Fruit fly (Drosophila melanogaster): Measurements from ENCODE around the gene hep.
A peak's percentile ranks its signal among the peaks of the same experiment; 100 is the strongest.

The hep gene

DNA sequence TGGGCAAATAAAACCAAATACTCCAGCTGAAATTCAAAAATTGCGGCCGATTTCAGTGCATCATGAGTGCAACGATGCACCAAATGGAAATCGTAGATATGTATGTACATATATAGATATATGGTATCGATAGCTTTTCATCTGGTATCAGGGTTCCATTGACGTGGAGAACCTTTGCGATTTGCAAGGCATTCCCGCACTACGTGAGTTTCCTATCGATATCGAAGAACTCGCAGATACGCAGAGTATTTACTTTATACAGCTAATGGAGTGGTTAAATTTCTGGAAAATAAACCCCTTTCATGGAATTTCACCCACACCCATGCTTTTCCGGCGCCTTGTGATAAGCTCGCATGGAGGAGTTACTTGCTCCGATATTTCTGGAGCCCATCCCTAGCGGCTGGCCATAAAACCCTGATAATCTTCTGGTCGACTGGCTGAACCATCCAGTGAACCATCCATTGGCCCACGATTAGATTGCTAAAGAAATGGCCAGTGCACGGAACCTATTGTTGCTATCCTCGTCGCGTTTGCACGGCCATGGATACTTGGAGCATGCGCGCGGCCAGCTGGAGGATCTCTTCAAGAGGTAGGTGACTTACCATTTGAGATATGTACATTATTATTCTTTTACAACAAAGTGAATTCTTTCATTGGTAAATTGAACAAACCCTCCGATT, 4.0 kb upstream of the hep start, which contains the start of gene CG2200:
Gene CG2200 (plus strand): TSS at position 215 of the 680 bp plus-strand sequence.
- TF ChIP-seq Myc (optimal IDR thresholded peaks at IDR 0.05) (no peak), brk (GFP tag; optimal IDR thresholded peaks at IDR 0.05) (peak; percentile 51), dsf (GFP tag; optimal IDR thresholded peaks at IDR 0.05; ENCODE audit: borderline replicate concordance) (no peak), foxo (GFP tag; optimal IDR thresholded peaks at IDR 0.05) (peak in 1 of 2 experiments; percentile 84), HLH106 (tag; optimal IDR thresholded peaks at IDR 0.05) (peak; percentile 73), rgr (GFP tag; optimal IDR thresholded peaks at IDR 0.05) (peak; percentile 83), sage (GFP tag; optimal IDR thresholded peaks at IDR 0.05) (peak; percentile 42), dl (GFP tag; optimal IDR thresholded peaks at IDR 0.05; ENCODE audit: insufficient read depth in 1 of 2, partially characterized antibody in 2 of 2) (no peak), pan (optimal IDR thresholded peaks at IDR 0.05) (no peak), Hr78 (GFP tag; optimal IDR thresholded peaks at IDR 0.05) (no peak), Mio (GFP tag; optimal IDR thresholded peaks at IDR 0.05) (no peak), jim (GFP tag; optimal IDR thresholded peaks at IDR 0.05) (no peak), h (GFP tag; optimal IDR thresholded peaks at IDR 0.05) (peak; percentile 82), dmrt93B (GFP tag; optimal IDR thresholded peaks at IDR 0.05) (peak; percentile 30), ey (GFP tag; optimal IDR thresholded peaks at IDR 0.05) (peak; percentile 76), OdsH (GFP tag; optimal IDR thresholded peaks at IDR 0.05) (peak; percentile 61), Abd-B (GFP tag; optimal IDR thresholded peaks at IDR 0.05) (no peak), CG32264 (GFP tag; optimal IDR thresholded peaks at IDR 0.05) (peak; percentile 35), Hnf4 (GFP tag; optimal IDR thresholded peaks at IDR 0.05) (peak; percentile 81), lola (GFP tag; optimal IDR thresholded peaks at IDR 0.05) (no peak), tai (GFP tag; optimal IDR thresholded peaks at IDR 0.05) (no peak), Dfd (GFP tag; optimal IDR thresholded peaks at IDR 0.05) (no peak), N (GFP tag; optimal IDR thresholded peaks at IDR 0.05) (no peak), CG9705 (GFP tag; optimal IDR thresholded peaks at IDR 0.05) (peak; percentile 54), Jra (GFP tag; optimal IDR thresholded peaks at IDR 0.05) (peak; percentile 76), usp (GFP tag; optimal IDR thresholded peaks at IDR 0.05) (no peak), sv (GFP tag; optimal IDR thresholded peaks at IDR 0.05) (no peak), GATAd (GFP tag; optimal IDR thresholded peaks at IDR 0.05) (peak; percentile 39), Hr83 (GFP tag; optimal IDR thresholded peaks at IDR 0.05; ENCODE audit: poor library complexity, severe bottlenecking) (peak; percentile 59), Sp1 (GFP tag; optimal IDR thresholded peaks at IDR 0.05) (peak; percentile 71), fru (GFP tag; optimal IDR thresholded peaks at IDR 0.05) (peak; percentile 90), Rel (GFP tag; optimal IDR thresholded peaks at IDR 0.05) (no peak), Rel (tag; optimal IDR thresholded peaks at IDR 0.05) (peak; percentile 42), br (GFP tag; optimal IDR thresholded peaks at IDR 0.05) (peak; percentile 75), CrebA (GFP tag; optimal IDR thresholded peaks at IDR 0.05; ENCODE audit: borderline replicate concordance) (no peak), psq (GFP tag; optimal IDR thresholded peaks at IDR 0.05) (peak; percentile 63), Dif (GFP tag; optimal IDR thresholded peaks at IDR 0.05; ENCODE audit: partially characterized antibody) (no peak), woc (GFP tag; optimal IDR thresholded peaks at IDR 0.05) (peak; percentile 48), Vsx2 (GFP tag; optimal IDR thresholded peaks at IDR 0.05; ENCODE audit: partially characterized antibody) (no peak)

dm6 chrX:13091859-13092258, 1.6 kb upstream of the hep start:
- TF ChIP-seq foxo (GFP tag; optimal IDR thresholded peaks at IDR 0.05): no peak
- no peak for TF ChIP-seq pan (optimal IDR thresholded peaks at IDR 0.05)
- no peak for TF ChIP-seq Rel (GFP tag; optimal IDR thresholded peaks at IDR 0.05)
- no peak for TF ChIP-seq Rel (tag; optimal IDR thresholded peaks at IDR 0.05)
- TF ChIP-seq Hr78 (GFP tag; optimal IDR thresholded peaks at IDR 0.05): no peak
- TF ChIP-seq CrebA (GFP tag; optimal IDR thresholded peaks at IDR 0.05; ENCODE audit: borderline replicate concordance): no peak
- TF ChIP-seq N (GFP tag; optimal IDR thresholded peaks at IDR 0.05): no peak
- TF ChIP-seq dmrt93B (GFP tag; optimal IDR thresholded peaks at IDR 0.05): no peak
- TF ChIP-seq woc (GFP tag; optimal IDR thresholded peaks at IDR 0.05): no peak
- no peak for TF ChIP-seq Vsx2 (GFP tag; optimal IDR thresholded peaks at IDR 0.05; ENCODE audit: partially characterized antibody)
- TF ChIP-seq dl (GFP tag; optimal IDR thresholded peaks at IDR 0.05; ENCODE audit: insufficient read depth in 1 of 2, partially characterized antibody in 2 of 2): no peak
- TF ChIP-seq Mio (GFP tag; optimal IDR thresholded peaks at IDR 0.05): no peak
- no peak for TF ChIP-seq fru (GFP tag; optimal IDR thresholded peaks at IDR 0.05)
- no peak for TF ChIP-seq OdsH (GFP tag; optimal IDR thresholded peaks at IDR 0.05)
- TF ChIP-seq CG32264 (GFP tag; optimal IDR thresholded peaks at IDR 0.05): no peak
- no peak for TF ChIP-seq lola (GFP tag; optimal IDR thresholded peaks at IDR 0.05)
- no peak for TF ChIP-seq usp (GFP tag; optimal IDR thresholded peaks at IDR 0.05)
- TF ChIP-seq sv (GFP tag; optimal IDR thresholded peaks at IDR 0.05): no peak
- TF ChIP-seq psq (GFP tag; optimal IDR thresholded peaks at IDR 0.05): no peak
- TF ChIP-seq Dif (GFP tag; optimal IDR thresholded peaks at IDR 0.05; ENCODE audit: partially characterized antibody): no peak
- TF ChIP-seq dsf (GFP tag; optimal IDR thresholded peaks at IDR 0.05; ENCODE audit: borderline replicate concordance): no peak

Measured in whole organism, wandering third instar larva.